Worm (Caenorhabditis elegans) whole organism, L4 larva: ENCODE measurements around the gene F22F1.2.
A peak's percentile ranks its signal among the peaks of the same experiment; 100 is the strongest.
"Not testable (repeated sequence)": the region's sequence is repeated elsewhere in the genome, so short reads cannot be mapped to it uniquely, and the experiment has no call there.

Experiments
- D1046.2 ChIP-seq: fragments of 200-800 bp; sonication (Bioruptor generic); IDR thresholded peaks from 2 replicates; pipeline ENCODE4 v1.3.6; 2022; ENCODE audit warnings: missing genetic modification characterization, missing compliant biosample characterization
- F26F4.8 ChIP-seq: fragments of 200-800 bp; sonication (Bioruptor generic); conservative IDR thresholded peaks from 2 replicates; pipeline ENCODE4 v1.3.6; 2022; ENCODE audit warnings: missing genetic modification characterization, missing compliant biosample characterization
- T20F7.1 ChIP-seq: fragments of 200-800 bp; sonication (Bioruptor generic); optimal IDR thresholded peaks from 2 replicates; lab custom pipeline; 2018; ENCODE audit warnings: mild to moderate bottlenecking, missing genetic modification characterization, missing compliant biosample characterization
- T26A8.4 ChIP-seq: fragments of 200-800 bp; sonication (Bioruptor generic); IDR thresholded peaks from 2 replicates; pipeline ENCODE4 v1.3.6; 2022; ENCODE audit warnings: missing genetic modification characterization, missing compliant biosample characterization
- Y48G9A.11 ChIP-seq: fragments of 200-800 bp; sonication (Bioruptor generic); IDR thresholded peaks from 2 replicates; pipeline ENCODE4 v1.3.6; 2022; ENCODE audit warnings: missing genetic modification reagents, missing genetic modification characterization, missing compliant biosample characterization
- Y5F2A.4 ChIP-seq: fragments of 200-800 bp; sonication (Bioruptor generic); optimal IDR thresholded peaks from 2 replicates; lab custom pipeline; 2018; ENCODE audit warnings: mild to moderate bottlenecking, missing genetic modification characterization, missing compliant biosample characterization
- arid-1 ChIP-seq: fragments of 200-800 bp; sonication (Bioruptor generic); conservative IDR thresholded peaks from 2 replicates; pipeline ENCODE4 v1.3.6; 2022; ENCODE audit warnings: missing genetic modification reagents, missing genetic modification characterization, missing compliant biosample characterization
- ctbp-1 ChIP-seq: fragments of 200-800 bp; sonication (Bioruptor generic); IDR thresholded peaks from 2 replicates; pipeline ENCODE4 v1.3.6; 2022; ENCODE audit warnings: missing genetic modification reagents, missing genetic modification characterization, missing compliant biosample characterization
- daf-16 ChIP-seq, 3 experiments: sonication (generic microtip); optimal IDR thresholded peaks; 2 replicates each; lab custom pipeline; 2016 to 2017; ENCODE audit warnings: missing genetic modification characterization in 3 of 3, missing genetic modification reagents in 3 of 3, mild to moderate bottlenecking in 2 of 3, missing compliant biosample characterization in 2 of 3, missing biosample characterization in 1 of 3, moderate library complexity in 1 of 3
- dmd-6 ChIP-seq: fragments of 200-800 bp; sonication (Bioruptor generic); IDR thresholded peaks from 2 replicates; pipeline ENCODE4 v1.3.6; 2022; ENCODE audit warnings: missing genetic modification reagents, missing genetic modification characterization, missing compliant biosample characterization
- dmd-8 ChIP-seq: fragments of 200-800 bp; sonication (Bioruptor generic); IDR thresholded peaks from 2 replicates; pipeline ENCODE4 v1.3.6; 2022; ENCODE audit warnings: missing genetic modification characterization, missing compliant biosample characterization
- duxl-1 ChIP-seq: sonication (generic microtip); optimal IDR thresholded peaks from 2 replicates; lab custom pipeline; 2016; ENCODE audit warnings: mild to moderate bottlenecking, missing genetic modification characterization, moderate library complexity, missing compliant biosample characterization; ENCODE audit not compliant: poor library complexity
- dve-1 ChIP-seq: sonication (generic microtip); optimal IDR thresholded peaks from 2 replicates; lab custom pipeline; 2017; ENCODE audit warnings: antibody characterized with exemption, mild to moderate bottlenecking, missing genetic modification characterization, missing compliant biosample characterization; ENCODE audit not compliant: insufficient read depth
- egl-43 ChIP-seq: fragments of 200-800 bp; sonication (Bioruptor generic); IDR thresholded peaks from 2 replicates; pipeline ENCODE4 v1.3.6; 2022; ENCODE audit warnings: missing genetic modification reagents, missing genetic modification characterization, missing compliant biosample characterization
- hif-1 ChIP-seq, 2 experiments: sonication (generic microtip); optimal IDR thresholded peaks; 2 replicates each; lab custom pipeline; 2016 to 2017; ENCODE audit warnings: missing compliant biosample characterization in 2 of 2, missing genetic modification characterization in 2 of 2, missing genetic modification reagents in 2 of 2, missing genotype in 2 of 2, mild to moderate bottlenecking in 1 of 2
- hlh-11 ChIP-seq: fragments of 200-800 bp; sonication (Bioruptor generic); optimal IDR thresholded peaks from 2 replicates; lab custom pipeline; 2018; ENCODE audit warnings: mild to moderate bottlenecking, missing genetic modification characterization, missing compliant biosample characterization
- hlh-30 ChIP-seq: sonication (generic microtip); optimal IDR thresholded peaks from 2 replicates; lab custom pipeline; 2017; ENCODE audit warnings: antibody characterized with exemption, mild to moderate bottlenecking, missing genetic modification characterization, missing compliant biosample characterization; ENCODE audit not compliant: insufficient read depth
- hmg-1.1 ChIP-seq: fragments of 200-800 bp; sonication (Bioruptor generic); IDR thresholded peaks from 2 replicates; pipeline ENCODE4 v1.3.6; 2022; ENCODE audit warnings: missing genetic modification reagents, missing genetic modification characterization, missing compliant biosample characterization
- lim-7 ChIP-seq: fragments of 200-800 bp; sonication (Bioruptor generic); IDR thresholded peaks from 2 replicates; pipeline ENCODE4 v1.3.6; 2022; ENCODE audit warnings: missing genetic modification characterization, missing compliant biosample characterization
- lin-13 ChIP-seq: fragments of 150-350 bp; optimal IDR thresholded peaks from 2 replicates; lab custom pipeline; 2014; ENCODE audit warnings: missing biosample characterization, missing genetic modification reagents, missing genetic modification characterization
- lin-38 ChIP-seq: fragments of 200-800 bp; sonication (Bioruptor generic); IDR thresholded peaks from 2 replicates; pipeline ENCODE4 v1.3.6; 2022; ENCODE audit warnings: missing genetic modification reagents, missing genetic modification characterization, missing compliant biosample characterization
- lsy-2 ChIP-seq, 2 experiments: fragments of 150-350 bp in 1 of 2; sonication (generic microtip) in 1 of 2; optimal IDR thresholded peaks; 2 replicates each; lab custom pipeline; 2014 to 2017; ENCODE audit warnings: missing biosample characterization in 2 of 2, missing genetic modification characterization in 2 of 2
- madf-5 ChIP-seq, 2 experiments: fragments of 200-800 bp; sonication (Bioruptor generic); IDR thresholded peaks; 2 replicates each; pipeline ENCODE4 v1.3.6; 2022; ENCODE audit warnings: missing compliant biosample characterization in 2 of 2, missing genetic modification characterization in 2 of 2
- madf-9 ChIP-seq: fragments of 200-800 bp; sonication (Bioruptor generic); conservative IDR thresholded peaks from 2 replicates; pipeline ENCODE4 v1.3.6; 2022; ENCODE audit warnings: missing genetic modification reagents, missing genetic modification characterization, missing compliant biosample characterization
- mep-1 ChIP-seq: fragments of 150-350 bp; sonication (generic microtip); optimal IDR thresholded peaks from 3 replicates; lab custom pipeline; 2014; ENCODE audit warnings: missing biosample characterization, missing genetic modification characterization
- mes-2 ChIP-seq: sonication (generic microtip); optimal IDR thresholded peaks from 2 replicates; lab custom pipeline; 2016; ENCODE audit warnings: missing genotype, mild to moderate bottlenecking, missing genetic modification characterization, missing compliant biosample characterization; ENCODE audit not compliant: poor library complexity, severe bottlenecking
- nhr-102 ChIP-seq: sonication (generic microtip); optimal IDR thresholded peaks from 2 replicates; lab custom pipeline; 2016; ENCODE audit warnings: mild to moderate bottlenecking, missing genetic modification characterization, moderate library complexity, missing compliant biosample characterization
- nhr-48 ChIP-seq: sonication (generic microtip); optimal IDR thresholded peaks from 2 replicates; lab custom pipeline; 2016; ENCODE audit warnings: mild to moderate bottlenecking, missing genetic modification characterization, missing compliant biosample characterization
- pha-4 ChIP-seq, 2 experiments: fragments of 150-350 bp in 1 of 2; fragments of 200-800 bp in 1 of 2; sonication (Bioruptor generic) in 1 of 2; IDR thresholded peaks in 1 of 2; optimal IDR thresholded peaks in 1 of 2; 2 replicates each; pipeline versions ENCODE4 v1.3.6 to Lab custom; 2014 to 2022; ENCODE audit warnings: missing genetic modification characterization in 2 of 2, missing genetic modification reagents in 2 of 2, missing biosample characterization in 1 of 2, missing compliant biosample characterization in 1 of 2
- php-3 ChIP-seq: fragments of 200-800 bp; sonication (Bioruptor generic); IDR thresholded peaks from 2 replicates; pipeline ENCODE4 v1.3.6; 2022; ENCODE audit warnings: missing genetic modification reagents, missing genetic modification characterization, missing compliant biosample characterization
- rbr-2 ChIP-seq: sonication (generic microtip); optimal IDR thresholded peaks from 2 replicates; lab custom pipeline; 2016; ENCODE audit warnings: missing genotype, missing genetic modification characterization, missing compliant biosample characterization
- snpc-1.2 ChIP-seq: fragments of 200-800 bp; sonication (Bioruptor generic); IDR thresholded peaks from 2 replicates; pipeline ENCODE4 v1.3.6; 2022; ENCODE audit warnings: missing genetic modification reagents, missing genetic modification characterization, missing compliant biosample characterization
- spr-1 ChIP-seq: sonication (generic microtip); optimal IDR thresholded peaks from 2 replicates; lab custom pipeline; 2016; ENCODE audit warnings: mild to moderate bottlenecking, missing genetic modification characterization, missing compliant biosample characterization
- spr-3 ChIP-seq: fragments of 200-800 bp; sonication (Bioruptor generic); optimal IDR thresholded peaks from 2 replicates; lab custom pipeline; 2018; ENCODE audit warnings: mild to moderate bottlenecking, missing genetic modification characterization, missing compliant biosample characterization
- tra-1 ChIP-seq: fragments of 200-800 bp; sonication (Bioruptor generic); IDR thresholded peaks from 2 replicates; pipeline ENCODE4 v1.3.6; 2022; ENCODE audit warnings: missing genetic modification reagents, missing genetic modification characterization, missing compliant biosample characterization
- vab-7 ChIP-seq: fragments of 200-800 bp; sonication (Bioruptor generic); IDR thresholded peaks from 2 replicates; pipeline ENCODE4 v1.3.6; 2022; ENCODE audit warnings: missing genetic modification reagents, missing genetic modification characterization, missing compliant biosample characterization
- zfp-3 ChIP-seq: fragments of 200-800 bp; sonication (Bioruptor generic); conservative IDR thresholded peaks from 2 replicates; pipeline ENCODE4 v1.3.6; 2022; ENCODE audit warnings: missing genetic modification reagents, missing genetic modification characterization, missing compliant biosample characterization
- zip-11 ChIP-seq: fragments of 200-800 bp; sonication (Bioruptor generic); IDR thresholded peaks from 2 replicates; pipeline ENCODE4 v1.3.6; 2022; ENCODE audit warnings: missing genetic modification characterization, missing compliant biosample characterization

F22F1.2 gene

ce11 chrX:8154374-8154836 lies 3.9 kb upstream of the F22F1.2 start:
- TF ChIP-seq hlh-30 (tag; lab: Kevin White, UChicago): peak; percentile 86
- TF ChIP-seq pha-4 (GFP tag; IDR thresholded peaks at IDR 0.05; lab: Robert Waterston, UW): peak; percentile 53; the same call in 1 of the 2 replicates
- not testable (repeated sequence) for TF ChIP-seq pha-4 (tag; optimal IDR thresholded peaks at IDR 0.05; lab: Kevin White, UChicago)
- peak; percentile 63 for TF ChIP-seq Y5F2A.4 (GFP tag; lab: Kevin White, UChicago)
- TF ChIP-seq T20F7.1: peak; percentile 24
- peak; percentile 30 for TF ChIP-seq dmd-6 (GFP tag; lab: Robert Waterston, UW)
- peak; percentile 43 for TF ChIP-seq spr-1 (tag; lab: Kevin White, UChicago)
- TF ChIP-seq lin-13: peak; percentile 2
- 0 out of 2 replicates have a peak, but pooled peaks have one; percentile 4 for TF ChIP-seq D1046.2 (GFP tag; lab: Robert Waterston, UW)
- peak; percentile 3 for TF ChIP-seq hlh-11 (tag; lab: Kevin White, UChicago)
- 0 out of 2 replicates have a peak, but pooled peaks have one; percentile 29 for TF ChIP-seq tra-1 (GFP tag; lab: Robert Waterston, UW)
- TF ChIP-seq Y48G9A.11 (GFP tag; lab: Robert Waterston, UW): peak; percentile 62
- peak in 1 of 2 experiments; percentile 11 for TF ChIP-seq lsy-2 (tag; optimal IDR thresholded peaks at IDR 0.05; lab: Kevin White, UChicago)
- peak; percentile 55 for TF ChIP-seq mes-2 (tag; lab: Kevin White, UChicago)
- peak; percentile 14 for TF ChIP-seq hif-1 (tag; optimal IDR thresholded peaks at IDR 0.05; lab: Kevin White, UChicago)
- peak; percentile 10 for TF ChIP-seq rbr-2 (tag; lab: Kevin White, UChicago)
- peak; percentile 82; the same call in 1 of the 2 replicates for TF ChIP-seq egl-43 (GFP tag; lab: Robert Waterston, UW)
- peak; percentile 72; the same call in 1 of the 2 replicates for TF ChIP-seq T26A8.4 (GFP tag; lab: Robert Waterston, UW)
- peak; percentile 46 for TF ChIP-seq mep-1 (tag; lab: Kevin White, UChicago)
- peak; percentile 56 for TF ChIP-seq lim-7
- peak; percentile 61 for TF ChIP-seq nhr-48 (tag; lab: Kevin White, UChicago)
- peak; percentile 34 for TF ChIP-seq duxl-1
- TF ChIP-seq lin-38 (GFP tag; lab: Robert Waterston, UW): peak; percentile 53
- TF ChIP-seq dmd-8: 0 out of 2 replicates have a peak, but pooled peaks have one; percentile 18
- TF ChIP-seq dve-1: peak; percentile 39
- peak; percentile 8 for TF ChIP-seq nhr-102 (tag; lab: Kevin White, UChicago)
- TF ChIP-seq daf-16 (GFP tag; optimal IDR thresholded peaks at IDR 0.05; lab: Kevin White, UChicago): peak in 1 of 2 experiments; percentile 69
- TF ChIP-seq daf-16 (tag; optimal IDR thresholded peaks at IDR 0.05; lab: Kevin White, UChicago): peak; percentile 39
- peak; percentile 33; the same call in 1 of the 2 replicates for TF ChIP-seq madf-9 (GFP tag; lab: Robert Waterston, UW)
- TF ChIP-seq snpc-1.2 (GFP tag; lab: Robert Waterston, UW): peak; percentile 67; the same call in 1 of the 2 replicates
- 0 out of 2 replicates have a peak, but pooled peaks have one; percentile 48 for TF ChIP-seq F26F4.8 (GFP tag; lab: Robert Waterston, UW)
- peak; percentile 32 for TF ChIP-seq spr-3
- peak; percentile 44; the same call in 1 of the 2 replicates for TF ChIP-seq hmg-1.1 (GFP tag; lab: Robert Waterston, UW)
- TF ChIP-seq ctbp-1: peak; percentile 45; the same call in 1 of the 2 replicates
- TF ChIP-seq vab-7 (GFP tag; lab: Robert Waterston, UW): peak; percentile 24; the same call in 1 of the 2 replicates

ce11 chrX:8152560-8153043 lies 2.1 kb upstream of the F22F1.2 start:
- TF ChIP-seq lim-7 (peak; percentile 63), Y48G9A.11 (GFP tag; lab: Robert Waterston, UW) (peak; percentile 72; the same call in 1 of the 2 replicates), pha-4 (GFP tag; IDR thresholded peaks at IDR 0.05; lab: Robert Waterston, UW) (peak; percentile 71; the same call in 1 of the 2 replicates), D1046.2 (GFP tag; lab: Robert Waterston, UW) (0 out of 2 replicates have a peak, but pooled peaks have one; percentile 23), arid-1 (peak; percentile 58; the same call in 1 of the 2 replicates), dmd-6 (GFP tag; lab: Robert Waterston, UW) (peak; percentile 32; the same call in 1 of the 2 replicates), lin-38 (GFP tag; lab: Robert Waterston, UW) (peak; percentile 63), madf-5 (GFP tag; IDR thresholded peaks at IDR 0.05; lab: Robert Waterston, UW) (0 out of 4 replicates have a peak, but pooled peaks of 1 of the 2 experiments have one; percentile 47), zip-11 (0 out of 2 replicates have a peak, but pooled peaks have one; percentile 18), T20F7.1 (peak; percentile 34), T26A8.4 (GFP tag; lab: Robert Waterston, UW) (peak; percentile 46; the same call in 1 of the 2 replicates), nhr-48 (tag; lab: Kevin White, UChicago) (peak; percentile 32), zfp-3 (0 out of 2 replicates have a peak, but pooled peaks have one; percentile 42), vab-7 (GFP tag; lab: Robert Waterston, UW) (0 out of 2 replicates have a peak, but pooled peaks have one; percentile 45), hlh-30 (tag; lab: Kevin White, UChicago) (peak; percentile 52), F26F4.8 (GFP tag; lab: Robert Waterston, UW) (peak; percentile 58; the same call in 1 of the 2 replicates), snpc-1.2 (GFP tag; lab: Robert Waterston, UW) (peak; percentile 78; the same call in 1 of the 2 replicates), php-3 (peak; percentile 45; the same call in 1 of the 2 replicates), ctbp-1 (0 out of 2 replicates have a peak, but pooled peaks have one; percentile 51), dmd-8 (peak; percentile 85), egl-43 (GFP tag; lab: Robert Waterston, UW) (peak; percentile 80; the same call in 1 of the 2 replicates), nhr-102 (tag; lab: Kevin White, UChicago) (peak; percentile 32)
- not testable (repeated sequence) for TF ChIP-seq pha-4 (tag; optimal IDR thresholded peaks at IDR 0.05; lab: Kevin White, UChicago)
